Fruit fly (Drosophila melanogaster): ENCODE data around the gene Ir62a.

Ir62a gene

dm6 chr3L:1536487-1537337, 5.7 kb upstream of the Ir62a start, which contains the start of the genes CG12091 and pns (continued):
- peak; percentile 37 for TF ChIP-seq HmgZ (tag; optimal IDR thresholded peaks at IDR 0.05)
- TF ChIP-seq CG13775 (GFP tag; optimal IDR thresholded peaks at IDR 0.05), result peak; percentile 73
- peak; percentile 50 for TF ChIP-seq CG31365 (tag; optimal IDR thresholded peaks at IDR 0.05)
- no peak for TF ChIP-seq CG4404 (GFP tag; IDR thresholded peaks at IDR 0.05)
- TF ChIP-seq Lhr (GFP tag; optimal IDR thresholded peaks at IDR 0.05), result peak; percentile 70
- TF ChIP-seq Kr (GFP tag; optimal IDR thresholded peaks at IDR 0.05), result peak; percentile 35
- peak; percentile 44; the same call in 1 of the 2 replicates for TF ChIP-seq sens-2 (GFP tag; IDR thresholded peaks at IDR 0.05)
- peak; percentile 56 for TF ChIP-seq Bteb2 (GFP tag; optimal IDR thresholded peaks at IDR 0.05)
- TF ChIP-seq CG42726 (GFP tag; IDR thresholded peaks at IDR 0.05; ENCODE audit: partially characterized antibody), result no peak
- peak; percentile 41 for TF ChIP-seq CG8944 (GFP tag; optimal IDR thresholded peaks at IDR 0.05)
- TF ChIP-seq CG6689 (GFP tag; IDR thresholded peaks at IDR 0.05), result peak; percentile 64
- peak; percentile 59 for TF ChIP-seq CG7556 (GFP tag; optimal IDR thresholded peaks at IDR 0.05)
- TF ChIP-seq CG2889 (GFP tag; IDR thresholded peaks at IDR 0.05), result peak; percentile 60; the same call in 2 of the 3 replicates
- peak; percentile 21 for TF ChIP-seq exex (tag; optimal IDR thresholded peaks at IDR 0.05)
- peak; percentile 15 for TF ChIP-seq Usf (GFP tag; optimal IDR thresholded peaks at IDR 0.05)
- TF ChIP-seq Antp (GFP tag; optimal IDR thresholded peaks at IDR 0.05), result peak; percentile 79
- TF ChIP-seq Dbx (GFP tag; IDR thresholded peaks at IDR 0.05), result peak; percentile 43; the same call in 1 of the 3 replicates
- peak; percentile 61 for TF ChIP-seq unpg (GFP tag; optimal IDR thresholded peaks at IDR 0.05)
- TF ChIP-seq slp2 (GFP tag; optimal IDR thresholded peaks at IDR 0.05), result peak; percentile 37
- peak; percentile 41 for TF ChIP-seq Atf3 (GFP tag; optimal IDR thresholded peaks at IDR 0.05)
- peak; percentile 67 for TF ChIP-seq Dad (GFP tag; optimal IDR thresholded peaks at IDR 0.05)
- peak; percentile 59 for TF ChIP-seq vvl (GFP tag; IDR thresholded peaks at IDR 0.05)
- peak; percentile 60; the same call in 1 of the 2 replicates for TF ChIP-seq CG7372 (GFP tag; IDR thresholded peaks at IDR 0.05)
- TF ChIP-seq Six4 (GFP tag; optimal IDR thresholded peaks at IDR 0.05), result peak; percentile 43
- TF ChIP-seq CG4360 (GFP tag; IDR thresholded peaks at IDR 0.05), result peak; percentile 18; the same call in 1 of the 2 replicates
- TF ChIP-seq ftz-f1 (GFP tag; optimal IDR thresholded peaks at IDR 0.05), result peak; percentile 11
- TF ChIP-seq NC2α (GFP tag; optimal IDR thresholded peaks at IDR 0.05), result peak; percentile 0
- TF ChIP-seq CG1529 (GFP tag; optimal IDR thresholded peaks at IDR 0.05), result peak; percentile 16
- TF ChIP-seq Asciz (GFP tag; optimal IDR thresholded peaks at IDR 0.05), result no peak
- TF ChIP-seq HmgD (GFP tag; optimal IDR thresholded peaks at IDR 0.05), result no peak
- 0 out of 2 replicates have a peak, but pooled peaks have one; percentile 53 for TF ChIP-seq nerfin-2 (GFP tag; IDR thresholded peaks at IDR 0.05; ENCODE audit: partially characterized antibody)
- TF ChIP-seq Nf-YC (tag; optimal IDR thresholded peaks at IDR 0.05), result peak; percentile 69
- no peak for TF ChIP-seq mld (GFP tag; IDR thresholded peaks at IDR 0.05; ENCODE audit: partially characterized antibody)
- TF ChIP-seq Sin3A (optimal IDR thresholded peaks at IDR 0.05), result peak; percentile 79
- TF ChIP-seq yki (optimal IDR thresholded peaks at IDR 0.05), result no peak
- peak; percentile 60 for TF ChIP-seq CG1792 (GFP tag; optimal IDR thresholded peaks at IDR 0.05)
- TF ChIP-seq CG11093 (GFP tag; IDR thresholded peaks at IDR 0.05), result no peak
- TF ChIP-seq sima (GFP tag; optimal IDR thresholded peaks at IDR 0.05), result peak; percentile 40
- peak; percentile 96 for TF ChIP-seq CG9797 (GFP tag; optimal IDR thresholded peaks at IDR 0.05)
- TF ChIP-seq fd102C (GFP tag; optimal IDR thresholded peaks at IDR 0.05), result peak; percentile 12
- peak; percentile 68 for TF ChIP-seq CG18262 (tag; optimal IDR thresholded peaks at IDR 0.05)
- TF ChIP-seq gcm (GFP tag; optimal IDR thresholded peaks at IDR 0.05), result peak; percentile 69
- TF ChIP-seq ci (GFP tag; IDR thresholded peaks at IDR 0.05), result peak; percentile 80
- peak; percentile 14 for TF ChIP-seq CG4328 (GFP tag; optimal IDR thresholded peaks at IDR 0.05)
- peak; percentile 68 for TF ChIP-seq CG11398 (GFP tag; optimal IDR thresholded peaks at IDR 0.05)
- TF ChIP-seq kni (GFP tag; optimal IDR thresholded peaks at IDR 0.05), result peak; percentile 98
- TF ChIP-seq CG10147 (GFP tag; optimal IDR thresholded peaks at IDR 0.05), result no peak
- peak; percentile 72 for TF ChIP-seq ind (GFP tag; optimal IDR thresholded peaks at IDR 0.05)
- TF ChIP-seq Pdp1 (GFP tag; optimal IDR thresholded peaks at IDR 0.05), result peak; percentile 74 to 91
